Fruit fly (Drosophila melanogaster) whole organism: ENCODE results near the gene CG44000.

Experiments used
- CG8478 ChIP-seq: fragments of >200 bp; optimal IDR thresholded peaks from 2 replicates; lab custom pipeline; 2018; ENCODE audit warnings: inconsistent platforms
- Dll ChIP-seq: fragments of >200 bp; optimal IDR thresholded peaks from 2 replicates; lab custom pipeline; 2017
- EcR ChIP-seq, 2 experiments: fragments of >200 bp; optimal IDR thresholded peaks; 2 replicates each; lab custom pipeline; 2017; ENCODE audit warnings: missing biosample characterization in 2 of 2, missing genetic modification characterization in 2 of 2, missing genetic modification reagents in 2 of 2
- pan ChIP-seq: fragments of >200 bp; optimal IDR thresholded peaks from 2 replicates; lab custom pipeline; 2017
- psq ChIP-seq: fragments of >200 bp; optimal IDR thresholded peaks from 2 replicates; lab custom pipeline; 2017
- usp ChIP-seq: fragments of >200 bp; optimal IDR thresholded peaks from 2 replicates; lab custom pipeline; 2017; ENCODE audit warnings: missing biosample characterization, missing genetic modification characterization, mixed read lengths

Gene CG44000

dm6 chr2L:5060515-5060914 lies 17.4 kb downstream of the CG44000 start, which contains the start of gene qtc:
Gene qtc, plus strand, starts transcription at chr2L:5060815.
- TF ChIP-seq usp (GFP tag; lab: Kevin White, UChicago) (no peak), Dll (no peak), pan (lab: Kevin White, UChicago) (no peak), psq (lab: Kevin White, UChicago) (no peak), EcR (GFP tag; optimal IDR thresholded peaks at IDR 0.05; lab: Kevin White, UChicago) (no peak), CG8478 (lab: Kevin White, UChicago) (no peak)

dm6 chr2L:5060952-5061478 lies 17.9 kb downstream of the CG44000 start:
- TF ChIP-seq pan (lab: Kevin White, UChicago) (no peak), usp (GFP tag; lab: Kevin White, UChicago) (no peak), EcR (GFP tag; optimal IDR thresholded peaks at IDR 0.05; lab: Kevin White, UChicago) (no peak), CG8478 (lab: Kevin White, UChicago) (no peak), psq (lab: Kevin White, UChicago) (no peak), Dll (no peak)

- no peak for TF ChIP-seq CG8478 (lab: Kevin White, UChicago)
- no peak for TF ChIP-seq pan (lab: Kevin White, UChicago)
- TF ChIP-seq psq (lab: Kevin White, UChicago): no peak
- no peak for TF ChIP-seq usp (GFP tag; lab: Kevin White, UChicago)
- TF ChIP-seq EcR (GFP tag; optimal IDR thresholded peaks at IDR 0.05; lab: Kevin White, UChicago): no peak
- TF ChIP-seq Dll: no peak
These were observed 19.8 kb downstream of the CG44000 start for dm6 chr2L:5062799-5063404.

- no peak for TF ChIP-seq psq (lab: Kevin White, UChicago)
- TF ChIP-seq CG8478 (lab: Kevin White, UChicago): no peak
- no peak for TF ChIP-seq pan (lab: Kevin White, UChicago)
- no peak for TF ChIP-seq usp (GFP tag; lab: Kevin White, UChicago)
- TF ChIP-seq Dll: no peak
- no peak for TF ChIP-seq EcR (GFP tag; optimal IDR thresholded peaks at IDR 0.05; lab: Kevin White, UChicago)
These were observed 20.9 kb downstream of the CG44000 start for dm6 chr2L:5063936-5064335.

dm6 chr2L:5070797-5071579 lies 27.9 kb downstream of the CG44000 start, which contains the start of gene RpL37A:
Gene RpL37A, plus strand, starts transcription at chr2L:5070957.
- no peak for TF ChIP-seq pan (lab: Kevin White, UChicago)
- TF ChIP-seq usp (GFP tag; lab: Kevin White, UChicago): no peak
- TF ChIP-seq Dll: no peak
- no peak for TF ChIP-seq psq (lab: Kevin White, UChicago)
- TF ChIP-seq CG8478 (lab: Kevin White, UChicago): no peak
- no peak for TF ChIP-seq EcR (GFP tag; optimal IDR thresholded peaks at IDR 0.05; lab: Kevin White, UChicago)

dm6 chr2L:5072357-5072756 lies 29.3 kb downstream of the CG44000 start:
- TF ChIP-seq EcR (GFP tag; optimal IDR thresholded peaks at IDR 0.05; lab: Kevin White, UChicago) (no peak), Dll (no peak), pan (lab: Kevin White, UChicago) (no peak), CG8478 (lab: Kevin White, UChicago) (no peak), psq (lab: Kevin White, UChicago) (no peak)

- TF ChIP-seq EcR (GFP tag; optimal IDR thresholded peaks at IDR 0.05; lab: Kevin White, UChicago) (no peak), Dll (no peak), pan (lab: Kevin White, UChicago) (no peak), usp (GFP tag; lab: Kevin White, UChicago) (no peak), CG8478 (lab: Kevin White, UChicago) (no peak), psq (lab: Kevin White, UChicago) (no peak)
These were observed 36.1 kb downstream of the CG44000 start for dm6 chr2L:5079200-5079599.

dm6 chr2L:5080225-5080867 lies 37.3 kb downstream of the CG44000 start:
- TF ChIP-seq Dll: no peak
- TF ChIP-seq pan (lab: Kevin White, UChicago): no peak

- TF ChIP-seq psq (lab: Kevin White, UChicago) (no peak), EcR (GFP tag; optimal IDR thresholded peaks at IDR 0.05; lab: Kevin White, UChicago) (peak in 1 of 2 experiments; percentile 18)
These were observed 41.7 kb downstream of the CG44000 start for dm6 chr2L:5084586-5085257.

dm6 chr2L:5085561-5085960 lies 42.5 kb downstream of the CG44000 start:
- TF ChIP-seq pan (lab: Kevin White, UChicago): no peak
- TF ChIP-seq usp (GFP tag; lab: Kevin White, UChicago): no peak
- TF ChIP-seq Dll: no peak
- no peak for TF ChIP-seq psq (lab: Kevin White, UChicago)
- TF ChIP-seq CG8478 (lab: Kevin White, UChicago): no peak
- TF ChIP-seq EcR (GFP tag; optimal IDR thresholded peaks at IDR 0.05; lab: Kevin White, UChicago): no peak

dm6 chr2L:5086905-5087522 lies 43.9 kb downstream of the CG44000 start:
- no peak for TF ChIP-seq Dll
